Fruit fly (Drosophila melanogaster): ENCODE data around the gene Creld.

- TF ChIP-seq psq (optimal IDR thresholded peaks at IDR 0.05) = no peak
- no peak for TF ChIP-seq EcR (GFP tag; optimal IDR thresholded peaks at IDR 0.05)
Observed at dm6 chr2L:56865-57264, 45.3 kb upstream of the Creld start.

Data from whole organism.